Fruit fly (Drosophila melanogaster): ENCODE data around the gene js.

The js gene

dm6 chr3R:16339475-16339874 lies 28.6 kb downstream of the js start, which contains the start of gene Sulf1:
Sulf1 (minus strand) TSS chr3R:16339575.
- TF ChIP-seq CG6163 (GFP tag; IDR thresholded peaks at IDR 0.05) (no peak), CG11902 (GFP tag; optimal IDR thresholded peaks at IDR 0.05) (no peak), svp (GFP tag) (no peak), Lpt (GFP tag; optimal IDR thresholded peaks at IDR 0.05) (no peak), Sox14 (GFP tag; optimal IDR thresholded peaks at IDR 0.05) (no peak), pdm3 (GFP tag; optimal IDR thresholded peaks at IDR 0.05) (no peak), acj6 (GFP tag; optimal IDR thresholded peaks at IDR 0.05) (no peak), fd59A (GFP tag; optimal IDR thresholded peaks at IDR 0.05) (no peak)

DNA sequence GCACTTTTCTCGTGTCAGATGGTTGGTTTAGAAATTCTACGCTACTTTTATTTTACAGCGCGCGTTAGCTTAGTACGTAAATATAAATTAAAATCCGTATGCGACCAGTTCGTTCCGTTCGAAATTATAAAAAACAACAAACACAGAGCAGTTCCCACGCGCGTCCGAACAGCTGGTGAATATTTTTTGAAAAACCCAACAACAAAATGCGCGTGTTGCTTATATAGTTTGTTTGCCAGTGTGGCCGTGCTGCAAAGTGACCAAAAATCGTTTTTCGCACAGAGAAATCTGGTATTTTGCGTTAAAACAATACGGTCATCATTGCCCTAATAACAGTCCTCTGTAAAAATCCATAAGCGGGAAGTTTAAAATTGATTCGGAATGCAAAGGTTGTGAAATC lies 29.8 kb downstream of the js start:
- TF ChIP-seq fkh (GFP tag; optimal IDR thresholded peaks at IDR 0.05) (peak; percentile 25), CG6163 (GFP tag; IDR thresholded peaks at IDR 0.05) (0 out of 3 replicates have a peak, but pooled peaks have one; percentile 21), Eip78C (GFP tag) (peak; percentile 54), esn (GFP tag; optimal IDR thresholded peaks at IDR 0.05) (peak; percentile 10), dsx (GFP tag; optimal IDR thresholded peaks at IDR 0.05; ENCODE audit: poor library complexity, severe bottlenecking) (peak; percentile 30), Sox14 (GFP tag; optimal IDR thresholded peaks at IDR 0.05) (peak; percentile 1), Eip75B (GFP tag; optimal IDR thresholded peaks at IDR 0.05) (peak; percentile 21), vri (GFP tag; optimal IDR thresholded peaks at IDR 0.05) (no peak), ss (GFP tag; optimal IDR thresholded peaks at IDR 0.05) (peak in 1 of 2 experiments; percentile 56), Hr39 (GFP tag; optimal IDR thresholded peaks at IDR 0.05) (no peak), CG16779 (tag; optimal IDR thresholded peaks at IDR 0.05) (no peak), CG1621 (tag; optimal IDR thresholded peaks at IDR 0.05) (peak; percentile 50)

dm6 chr3R:16337863-16338262 lies 30.2 kb downstream of the js start:
- TF ChIP-seq Eip78C (GFP tag) (peak; percentile 48), CG7368 (GFP tag; optimal IDR thresholded peaks at IDR 0.05) (no peak)

- no peak for TF ChIP-seq CG6854 (GFP tag; optimal IDR thresholded peaks at IDR 0.05)
- TF ChIP-seq Eip75B (GFP tag; optimal IDR thresholded peaks at IDR 0.05): peak; percentile 55
- TF ChIP-seq achi (GFP tag; optimal IDR thresholded peaks at IDR 0.05): peak; percentile 69
- peak; percentile 63 for TF ChIP-seq Ets96B (tag; optimal IDR thresholded peaks at IDR 0.05)
- TF ChIP-seq CG15336 (GFP tag; IDR thresholded peaks at IDR 0.05): peak; percentile 59; the same call in 1 of the 2 replicates
- no peak for TF ChIP-seq Hr38 (GFP tag; optimal IDR thresholded peaks at IDR 0.05)
- TF ChIP-seq Sox102F (GFP tag; optimal IDR thresholded peaks at IDR 0.05): peak; percentile 45
- TF ChIP-seq cyc (GFP tag; optimal IDR thresholded peaks at IDR 0.05): peak; percentile 12
- TF ChIP-seq fd59A (GFP tag; optimal IDR thresholded peaks at IDR 0.05): peak; percentile 29
- TF ChIP-seq Eip78C (GFP tag): peak; percentile 84
- peak; percentile 40 for TF ChIP-seq net (GFP tag; optimal IDR thresholded peaks at IDR 0.05)
- TF ChIP-seq Sox15 (GFP tag; optimal IDR thresholded peaks at IDR 0.05): no peak
- peak; percentile 18 to 49 for TF ChIP-seq ss (GFP tag; optimal IDR thresholded peaks at IDR 0.05)
- TF ChIP-seq Lpt (GFP tag; optimal IDR thresholded peaks at IDR 0.05): peak; percentile 2
- TF ChIP-seq Ets21C (GFP tag; optimal IDR thresholded peaks at IDR 0.05): no peak
- TF ChIP-seq CG3032 (tag; optimal IDR thresholded peaks at IDR 0.05): peak; percentile 46
- no peak for TF ChIP-seq CG11762 (GFP tag; optimal IDR thresholded peaks at IDR 0.05; ENCODE audit: insufficient read depth)
- peak; percentile 75 for TF ChIP-seq CG6163 (GFP tag; IDR thresholded peaks at IDR 0.05)
- peak; percentile 41 for TF ChIP-seq CG1621 (tag; optimal IDR thresholded peaks at IDR 0.05)
- TF ChIP-seq vri (GFP tag; optimal IDR thresholded peaks at IDR 0.05): no peak
- peak; percentile 33 for TF ChIP-seq esn (GFP tag; optimal IDR thresholded peaks at IDR 0.05)
- no peak for TF ChIP-seq CG7368 (GFP tag; optimal IDR thresholded peaks at IDR 0.05)
- TF ChIP-seq fkh (GFP tag; optimal IDR thresholded peaks at IDR 0.05): no peak
- peak; percentile 80 for TF ChIP-seq CG10631 (GFP tag; optimal IDR thresholded peaks at IDR 0.05)
- TF ChIP-seq svp (GFP tag): peak; percentile 76
- TF ChIP-seq Hr39 (GFP tag; optimal IDR thresholded peaks at IDR 0.05): peak; percentile 31
- TF ChIP-seq CG6808 (GFP tag; optimal IDR thresholded peaks at IDR 0.05): peak; percentile 24
- no peak for TF ChIP-seq CG9139 (GFP tag; optimal IDR thresholded peaks at IDR 0.05)
- TF ChIP-seq Blimp-1 (GFP tag; optimal IDR thresholded peaks at IDR 0.05): no peak
- peak; percentile 60 for TF ChIP-seq CG32006 (GFP tag; optimal IDR thresholded peaks at IDR 0.05)
- TF ChIP-seq CG8632 (GFP tag; optimal IDR thresholded peaks at IDR 0.05): peak; percentile 4
- no peak for TF ChIP-seq CG6276 (GFP tag; optimal IDR thresholded peaks at IDR 0.05)
- TF ChIP-seq topi (GFP tag; optimal IDR thresholded peaks at IDR 0.05): peak; percentile 39
- TF ChIP-seq lz (GFP tag; optimal IDR thresholded peaks at IDR 0.05): peak; percentile 30
- peak; percentile 66 for TF ChIP-seq OdsH (GFP tag; optimal IDR thresholded peaks at IDR 0.05)
- TF ChIP-seq CG8119 (GFP tag; IDR thresholded peaks at IDR 0.05): peak; percentile 33; the same call in 1 of the 3 replicates
- peak; percentile 75 for TF ChIP-seq dsx (GFP tag; optimal IDR thresholded peaks at IDR 0.05; ENCODE audit: poor library complexity, severe bottlenecking)
- peak; percentile 40 for TF ChIP-seq Met (GFP tag; optimal IDR thresholded peaks at IDR 0.05)
Measured at dm6 chr3R:16337053-16337385, 31.1 kb downstream of the js start.

Measured in whole organism, prepupa.